Worm (Caenorhabditis elegans): ENCODE measurements around the gene C53A3.1.

DNA sequence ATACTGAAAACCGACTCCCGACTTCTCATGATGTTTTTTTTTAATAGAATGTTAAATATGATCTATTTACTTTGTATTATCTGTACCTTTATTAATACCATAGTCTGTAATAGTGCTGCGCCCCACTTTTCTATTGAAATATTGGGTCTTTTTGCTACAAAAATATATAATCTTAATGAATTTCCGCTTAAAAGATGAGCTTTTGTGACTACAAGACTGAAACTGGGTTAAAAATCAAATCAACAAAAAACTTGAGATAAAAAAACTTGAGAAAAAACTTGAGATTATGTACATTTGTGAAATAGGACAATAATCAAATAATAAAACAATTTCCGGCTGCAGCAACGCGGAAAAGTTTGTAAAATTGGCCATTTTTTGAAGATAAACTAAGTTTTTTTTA is 29.2 kb downstream of the C53A3.1 start, which contains the start of gene K09H11.15:
- TF ChIP-seq nhr-12 (tag; optimal IDR thresholded peaks at IDR 0.05) = no peak
- TF ChIP-seq ama-1 (optimal IDR thresholded peaks at IDR 0.05) = no peak
- TF ChIP-seq egl-27 (tag; optimal IDR thresholded peaks at IDR 0.05) = no peak
- TF ChIP-seq nhr-77 (tag; optimal IDR thresholded peaks at IDR 0.05) = no peak
- no peak for TF ChIP-seq fkh-10 (GFP tag; optimal IDR thresholded peaks at IDR 0.05)
- no peak for TF ChIP-seq R02D3.7 (tag; optimal IDR thresholded peaks at IDR 0.05)
- no peak for TF ChIP-seq ztf-4 (tag; optimal IDR thresholded peaks at IDR 0.05)
- TF ChIP-seq ceh-9 (tag; optimal IDR thresholded peaks at IDR 0.05) = no peak
- no peak for TF ChIP-seq ZK546.5 (tag; optimal IDR thresholded peaks at IDR 0.05)
- TF ChIP-seq mdl-1 (tag; optimal IDR thresholded peaks at IDR 0.05) = no peak

Measured in whole organism, L3 larva.